Worm (Caenorhabditis elegans) whole organism, young adult: ENCODE results near the gene hrpl-1.
A peak's percentile ranks its signal among the peaks of the same experiment; 100 is the strongest.

Source experiments
- B0336.3 ChIP-seq: fragments of 200-800 bp; sonication (Bioruptor generic); IDR thresholded peaks from 2 replicates; pipeline ENCODE4 v1.3.6; 2022; ENCODE audit warnings: missing genetic modification characterization, missing compliant biosample characterization
- D2030.7 ChIP-seq: fragments of 200-800 bp; sonication (Bioruptor generic); IDR thresholded peaks from 2 replicates; pipeline ENCODE4 v1.3.6; 2022; ENCODE audit warnings: missing genetic modification reagents, missing genetic modification characterization, missing compliant biosample characterization
- F57A8.1 ChIP-seq: fragments of 200-800 bp; sonication (Bioruptor generic); optimal IDR thresholded peaks from 2 replicates; lab custom pipeline; 2018; ENCODE audit warnings: mild to moderate bottlenecking, missing genetic modification characterization, moderate library complexity, missing compliant biosample characterization
- K11D2.4 ChIP-seq: fragments of 200-800 bp; sonication (Bioruptor generic); IDR thresholded peaks from 2 replicates; pipeline ENCODE4 v1.3.6; 2022; ENCODE audit warnings: missing genetic modification reagents, missing genetic modification characterization, missing compliant biosample characterization
- K12H6.12 ChIP-seq: fragments of 200-800 bp; sonication (Bioruptor generic); optimal IDR thresholded peaks from 2 replicates; lab custom pipeline; 2018; ENCODE audit warnings: mild to moderate bottlenecking, missing genetic modification characterization, missing compliant biosample characterization
- T07F8.4 ChIP-seq: sonication (generic microtip); optimal IDR thresholded peaks from 2 replicates; lab custom pipeline; 2016; ENCODE audit warnings: mild to moderate bottlenecking, missing genetic modification characterization, moderate library complexity, missing compliant biosample characterization
- T26A5.8 ChIP-seq: sonication (generic microtip); optimal IDR thresholded peaks from 2 replicates; lab custom pipeline; 2016; ENCODE audit warnings: missing genetic modification characterization, missing compliant biosample characterization
- Y53F4B.3 ChIP-seq: fragments of 200-800 bp; sonication (Bioruptor generic); IDR thresholded peaks from 2 replicates; pipeline ENCODE4 v1.3.6; 2022; ENCODE audit warnings: missing genetic modification reagents, missing genetic modification characterization, missing compliant biosample characterization
- Y56A3A.18 ChIP-seq: fragments of 200-800 bp; sonication (Bioruptor generic); IDR thresholded peaks from 2 replicates; pipeline ENCODE4 v1.3.6; 2022; ENCODE audit warnings: missing genetic modification reagents, missing genetic modification characterization, missing compliant biosample characterization
- ama-1 ChIP-seq, 3 experiments: fragments of 150-350 bp in 1 of 3; sonication (generic microtip) in 2 of 3; optimal IDR thresholded peaks; 2 replicates each; lab custom pipeline; 2014 to 2018; ENCODE audit warnings: missing biosample characterization in 2 of 3, missing genetic modification characterization in 2 of 3, missing genetic modification reagents in 2 of 3
- aptf-3 ChIP-seq: fragments of 200-800 bp; sonication (Bioruptor generic); IDR thresholded peaks from 2 replicates; pipeline ENCODE4 v1.3.6; 2022; ENCODE audit warnings: missing genetic modification characterization, missing compliant biosample characterization
- athp-1 ChIP-seq: sonication (generic microtip); optimal IDR thresholded peaks from 2 replicates; lab custom pipeline; 2017; ENCODE audit warnings: mild to moderate bottlenecking, missing genetic modification characterization, missing compliant biosample characterization
- attf-3 ChIP-seq: fragments of 200-800 bp; sonication (Bioruptor generic); conservative IDR thresholded peaks from 2 replicates; pipeline ENCODE4 v1.3.6; 2022; ENCODE audit warnings: missing genetic modification reagents, missing genetic modification characterization, missing compliant biosample characterization
- attf-5 ChIP-seq: fragments of 200-800 bp; sonication (Bioruptor generic); optimal IDR thresholded peaks from 2 replicates; lab custom pipeline; 2018; ENCODE audit warnings: mild to moderate bottlenecking, missing genetic modification characterization, missing compliant biosample characterization
- bed-1 ChIP-seq: fragments of 200-800 bp; sonication (Bioruptor generic); IDR thresholded peaks from 2 replicates; pipeline ENCODE4 v1.3.6; 2022; ENCODE audit warnings: missing genetic modification reagents, missing genetic modification characterization, missing compliant biosample characterization
- ceh-40 ChIP-seq: fragments of 200-800 bp; sonication (Bioruptor generic); IDR thresholded peaks from 2 replicates; pipeline ENCODE4 v1.3.6; 2022; ENCODE audit warnings: missing genetic modification characterization, missing compliant biosample characterization
- ceh-58 ChIP-seq: fragments of 200-800 bp; sonication (Bioruptor generic); IDR thresholded peaks from 2 replicates; pipeline ENCODE4 v1.3.6; 2022; ENCODE audit warnings: missing genetic modification characterization, missing compliant biosample characterization
- chd-7 ChIP-seq: sonication (generic microtip); optimal IDR thresholded peaks from 2 replicates; lab custom pipeline; 2016; ENCODE audit warnings: mild to moderate bottlenecking, missing genetic modification characterization, moderate library complexity, missing compliant biosample characterization
- dpff-1 ChIP-seq: sonication (generic microtip); optimal IDR thresholded peaks from 2 replicates; lab custom pipeline; 2017; ENCODE audit warnings: mild to moderate bottlenecking, missing genetic modification characterization, missing compliant biosample characterization
- dpl-1 ChIP-seq: fragments of 150-350 bp; optimal IDR thresholded peaks from 2 replicates; lab custom pipeline; 2014; ENCODE audit warnings: missing biosample characterization, missing genetic modification reagents, missing genetic modification characterization
- egl-18 ChIP-seq: fragments of 200-800 bp; sonication (Bioruptor generic); IDR thresholded peaks from 2 replicates; pipeline ENCODE4 v1.3.6; 2022; ENCODE audit warnings: missing genetic modification reagents, missing genetic modification characterization, missing compliant biosample characterization
- egl-44 ChIP-seq: fragments of 200-800 bp; sonication (Bioruptor generic); IDR thresholded peaks from 2 replicates; pipeline ENCODE4 v1.3.6; 2022; ENCODE audit warnings: missing genetic modification reagents, missing genetic modification characterization, missing compliant biosample characterization
- ekl-4 ChIP-seq: fragments of 200-800 bp; sonication (Bioruptor generic); IDR thresholded peaks from 2 replicates; pipeline ENCODE4 v1.3.6; 2022; ENCODE audit warnings: missing genetic modification reagents, missing genetic modification characterization, missing compliant biosample characterization
- gei-17 ChIP-seq: fragments of 200-800 bp; sonication (Bioruptor generic); optimal IDR thresholded peaks from 2 replicates; lab custom pipeline; 2018; ENCODE audit warnings: mild to moderate bottlenecking, missing genetic modification characterization, missing compliant biosample characterization
- hlh-12 ChIP-seq: sonication (generic microtip); optimal IDR thresholded peaks from 2 replicates; lab custom pipeline; 2016; ENCODE audit warnings: missing genetic modification characterization, missing compliant biosample characterization
- hlh-26 ChIP-seq: fragments of 200-800 bp; sonication (Bioruptor generic); conservative IDR thresholded peaks from 2 replicates; pipeline ENCODE4 v1.3.6; 2022; ENCODE audit warnings: missing genetic modification reagents, missing genetic modification characterization, missing compliant biosample characterization
- lag-1 ChIP-seq: fragments of 200-800 bp; sonication (Bioruptor generic); IDR thresholded peaks from 2 replicates; pipeline ENCODE4 v1.3.6; 2022; ENCODE audit warnings: missing genetic modification reagents, missing genetic modification characterization, missing compliant biosample characterization
- let-526 ChIP-seq: fragments of 200-800 bp; sonication (Bioruptor generic); IDR thresholded peaks from 2 replicates; pipeline ENCODE4 v1.3.6; 2022; ENCODE audit warnings: missing genetic modification reagents, missing genetic modification characterization, missing compliant biosample characterization
- lin-26 ChIP-seq: fragments of 200-800 bp; sonication (Bioruptor generic); IDR thresholded peaks from 2 replicates; pipeline ENCODE4 v1.3.6; 2022; ENCODE audit warnings: missing genetic modification reagents, missing genetic modification characterization, missing compliant biosample characterization
- lin-54 ChIP-seq: fragments of 200-800 bp; sonication (Bioruptor generic); optimal IDR thresholded peaks from 2 replicates; lab custom pipeline; 2018; ENCODE audit warnings: mild to moderate bottlenecking, missing genetic modification characterization, missing compliant biosample characterization
- madf-3 ChIP-seq: fragments of 200-800 bp; sonication (Bioruptor generic); IDR thresholded peaks from 2 replicates; pipeline ENCODE4 v1.3.6; 2022; ENCODE audit warnings: missing genetic modification reagents, missing genetic modification characterization, missing compliant biosample characterization
- madf-6 ChIP-seq: fragments of 200-800 bp; sonication (Bioruptor generic); IDR thresholded peaks from 2 replicates; pipeline ENCODE4 v1.3.6; 2022; ENCODE audit warnings: missing genetic modification reagents, missing genetic modification characterization, missing compliant biosample characterization
- nfya-1 ChIP-seq: sonication (generic microtip); optimal IDR thresholded peaks from 2 replicates; lab custom pipeline; 2017; ENCODE audit warnings: antibody characterized with exemption, missing compliant biosample characterization, missing genetic modification characterization, borderline replicate concordance; ENCODE audit not compliant: insufficient read depth
- nhr-179 ChIP-seq: sonication (generic microtip); optimal IDR thresholded peaks from 2 replicates; lab custom pipeline; 2016; ENCODE audit warnings: mild to moderate bottlenecking, missing genetic modification characterization, missing compliant biosample characterization
- nhr-80 ChIP-seq: sonication (generic microtip); optimal IDR thresholded peaks from 2 replicates; lab custom pipeline; 2016; ENCODE audit warnings: missing genetic modification characterization, missing compliant biosample characterization
- nhr-90 ChIP-seq: sonication (generic microtip); optimal IDR thresholded peaks from 2 replicates; lab custom pipeline; 2016; ENCODE audit warnings: missing genotype, mild to moderate bottlenecking, missing genetic modification characterization, missing compliant biosample characterization
- repo-1 ChIP-seq: sonication (generic microtip); optimal IDR thresholded peaks from 2 replicates; lab custom pipeline; 2017; ENCODE audit warnings: mild to moderate bottlenecking, missing genetic modification characterization, missing compliant biosample characterization
- sdz-38 ChIP-seq: sonication (generic microtip); optimal IDR thresholded peaks from 2 replicates; lab custom pipeline; 2016; ENCODE audit warnings: missing genotype, missing genetic modification characterization, missing compliant biosample characterization
- snpc-1.1 ChIP-seq: sonication (generic microtip); optimal IDR thresholded peaks from 2 replicates; lab custom pipeline; 2017; ENCODE audit warnings: missing genetic modification characterization, mild to moderate bottlenecking, missing compliant biosample characterization, antibody characterized with exemption, moderate library complexity, missing genotype, missing genetic modification reagents; ENCODE audit not compliant: insufficient read depth
- snpc-1.3 ChIP-seq: sonication (generic microtip); optimal IDR thresholded peaks from 2 replicates; lab custom pipeline; 2017; ENCODE audit warnings: missing genetic modification characterization, mild to moderate bottlenecking, missing compliant biosample characterization, antibody characterized with exemption, moderate library complexity, missing genotype, missing genetic modification reagents; ENCODE audit not compliant: insufficient read depth
- somi-1 ChIP-seq: fragments of 200-800 bp; sonication (Bioruptor generic); optimal IDR thresholded peaks from 2 replicates; lab custom pipeline; 2018; ENCODE audit warnings: mild to moderate bottlenecking, missing genetic modification characterization, missing compliant biosample characterization
- sptf-2 ChIP-seq: fragments of 200-800 bp; sonication (Bioruptor generic); optimal IDR thresholded peaks from 2 replicates; lab custom pipeline; 2018; ENCODE audit warnings: mild to moderate bottlenecking, missing genetic modification characterization, missing compliant biosample characterization
- tbx-9 ChIP-seq: sonication (generic microtip); optimal IDR thresholded peaks from 2 replicates; lab custom pipeline; 2016; ENCODE audit warnings: borderline replicate concordance, missing genetic modification characterization, inconsistent platforms, missing compliant biosample characterization
- unc-130 ChIP-seq: sonication (generic microtip); optimal IDR thresholded peaks from 2 replicates; lab custom pipeline; 2016; ENCODE audit warnings: missing genetic modification reagents, missing genetic modification characterization, missing compliant biosample characterization
- ztf-18 ChIP-seq: sonication (generic microtip); optimal IDR thresholded peaks from 2 replicates; lab custom pipeline; 2016; ENCODE audit warnings: missing genotype, mild to moderate bottlenecking, missing genetic modification characterization, missing compliant biosample characterization
- ztf-22 ChIP-seq: fragments of 200-800 bp; sonication (Bioruptor generic); optimal IDR thresholded peaks from 2 replicates; lab custom pipeline; 2018; ENCODE audit warnings: mild to moderate bottlenecking, missing genetic modification characterization, moderate library complexity, missing compliant biosample characterization
- ztf-3 ChIP-seq: fragments of 200-800 bp; sonication (Bioruptor generic); optimal IDR thresholded peaks from 2 replicates; lab custom pipeline; 2018; ENCODE audit warnings: mild to moderate bottlenecking, missing genetic modification characterization, missing compliant biosample characterization
- ztf-6 ChIP-seq: fragments of 200-800 bp; sonication (Bioruptor generic); IDR thresholded peaks from 2 replicates; pipeline ENCODE4 v1.3.6; 2022; ENCODE audit warnings: missing genetic modification reagents, missing genetic modification characterization, missing compliant biosample characterization

Gene hrpl-1

DNA sequence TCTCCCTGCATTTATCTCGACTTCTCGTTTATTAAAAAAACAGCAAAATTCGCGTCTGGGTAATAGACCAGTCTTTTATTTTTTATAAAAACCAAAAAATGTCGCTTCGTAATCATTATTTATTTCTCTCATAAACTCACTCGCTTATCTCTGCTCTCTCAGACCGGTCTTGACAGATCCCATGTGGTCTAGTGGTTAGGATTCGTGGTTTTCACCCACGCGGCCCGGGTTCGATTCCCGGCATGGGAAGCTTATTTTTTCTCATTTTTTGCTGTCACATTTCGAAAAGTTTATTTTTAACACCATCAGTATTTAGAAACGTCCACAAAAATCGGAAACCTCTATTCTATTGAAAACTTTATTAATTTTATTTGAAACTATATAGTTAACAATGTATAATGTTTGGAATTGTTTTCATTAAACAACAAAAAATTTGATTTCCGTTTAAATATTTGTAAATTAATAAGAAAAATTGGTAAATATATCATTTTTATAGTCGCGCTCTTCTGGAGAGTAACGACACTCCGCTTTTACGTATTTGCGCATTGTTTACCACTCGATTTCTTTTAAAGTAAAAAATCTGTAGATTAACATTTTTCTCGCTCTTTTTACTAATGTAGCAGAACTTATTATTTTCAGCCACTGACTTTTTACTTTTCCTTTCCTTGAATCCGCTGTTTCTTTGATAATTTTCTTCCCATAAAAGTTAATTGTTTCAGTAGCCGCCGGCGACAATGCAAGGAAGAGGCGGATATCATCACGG lies at the start of gene hrpl-1:
TSS of gene hrpl-1 (plus strand) at position 713 of the 763 bp plus-strand sequence.
- TF ChIP-seq attf-3 (GFP tag; lab: Robert Waterston, UW) = 0 out of 2 replicates have a peak, but pooled peaks have one; percentile 48
- no peak for TF ChIP-seq egl-44
- TF ChIP-seq hlh-12 = no peak
- TF ChIP-seq egl-18 (GFP tag; lab: Robert Waterston, UW) = no peak
- TF ChIP-seq ztf-18 (tag; lab: Kevin White, UChicago) = no peak
- no peak for TF ChIP-seq snpc-1.3
- no peak for TF ChIP-seq attf-5 (GFP tag; lab: Kevin White, UChicago)
- TF ChIP-seq unc-130 (GFP tag; lab: Kevin White, UChicago) = no peak
- TF ChIP-seq dpff-1 = no peak
- TF ChIP-seq lin-26 (GFP tag; lab: Robert Waterston, UW) = 0 out of 2 replicates have a peak, but pooled peaks have one; percentile 57
- no peak for TF ChIP-seq chd-7 (tag; lab: Kevin White, UChicago)
- no peak for TF ChIP-seq tbx-9 (tag; lab: Kevin White, UChicago)
- TF ChIP-seq T07F8.4 (tag; lab: Kevin White, UChicago) = no peak
- TF ChIP-seq gei-17 (GFP tag; lab: Kevin White, UChicago) = no peak
- no peak for TF ChIP-seq hlh-26 (GFP tag; lab: Robert Waterston, UW)
- TF ChIP-seq repo-1 (tag; lab: Kevin White, UChicago) = no peak
- TF ChIP-seq madf-3 (GFP tag; lab: Robert Waterston, UW) = no peak
- no peak for TF ChIP-seq sptf-2 (GFP tag; lab: Kevin White, UChicago)
- no peak for TF ChIP-seq Y53F4B.3 (GFP tag; lab: Robert Waterston, UW)
- TF ChIP-seq F57A8.1 (GFP tag; lab: Kevin White, UChicago) = no peak
- no peak for TF ChIP-seq athp-1 (tag; lab: Kevin White, UChicago)
- TF ChIP-seq Y56A3A.18 (GFP tag; lab: Robert Waterston, UW) = no peak
- TF ChIP-seq nhr-90 = peak; percentile 20
- TF ChIP-seq madf-6 = no peak
- TF ChIP-seq lag-1 (GFP tag; lab: Robert Waterston, UW) = no peak
- no peak for TF ChIP-seq let-526
- no peak for TF ChIP-seq dpl-1 (GFP tag; lab: Kevin White, UChicago)
- TF ChIP-seq ekl-4 (GFP tag; lab: Robert Waterston, UW) = no peak
- TF ChIP-seq nfya-1 = no peak
- no peak for TF ChIP-seq nhr-179 (tag; lab: Kevin White, UChicago)
- TF ChIP-seq D2030.7 = no peak
- TF ChIP-seq somi-1 (GFP tag; lab: Kevin White, UChicago) = peak; percentile 45
- no peak for TF ChIP-seq ztf-3
- peak; percentile 0 for TF ChIP-seq lin-54 (GFP tag; lab: Kevin White, UChicago)
- TF ChIP-seq ceh-58 (GFP tag; lab: Robert Waterston, UW) = no peak
- TF ChIP-seq B0336.3 (GFP tag; lab: Robert Waterston, UW) = no peak
- TF ChIP-seq ama-1 (optimal IDR thresholded peaks at IDR 0.05; lab: Kevin White, UChicago) = no peak
- no peak for TF ChIP-seq ama-1 (GFP tag; optimal IDR thresholded peaks at IDR 0.05; lab: Kevin White, UChicago)
- no peak for TF ChIP-seq K11D2.4 (GFP tag; lab: Robert Waterston, UW)
- TF ChIP-seq snpc-1.1 (tag; lab: Kevin White, UChicago) = no peak
- no peak for TF ChIP-seq ceh-40 (GFP tag; lab: Robert Waterston, UW)
- TF ChIP-seq bed-1 (GFP tag; lab: Robert Waterston, UW) = no peak
- TF ChIP-seq sdz-38 = no peak
- no peak for TF ChIP-seq T26A5.8 (tag; lab: Kevin White, UChicago)
- no peak for TF ChIP-seq ztf-6
- no peak for TF ChIP-seq ztf-22 (GFP tag; lab: Kevin White, UChicago)
- no peak for TF ChIP-seq K12H6.12 (tag; lab: Kevin White, UChicago)
- TF ChIP-seq nhr-80 = no peak
- TF ChIP-seq aptf-3 (GFP tag; lab: Robert Waterston, UW) = no peak
